Worm (Caenorhabditis elegans) whole organism, L3 larva: Measurements from ENCODE around the gene srxa-8.

ENCODE experiments used
- R02D3.7 ChIP-seq: fragments of 150-350 bp; optimal IDR thresholded peaks from 2 replicates; lab custom pipeline; 2014; ENCODE audit warnings: missing biosample characterization, missing genetic modification characterization
- ZK546.5 ChIP-seq: sonication (generic microtip); optimal IDR thresholded peaks from 2 replicates; lab custom pipeline; 2017; ENCODE audit warnings: missing biosample characterization, missing genetic modification characterization
- ama-1 ChIP-seq: fragments of 150-350 bp; optimal IDR thresholded peaks from 2 replicates; lab custom pipeline; 2018
- ceh-16 ChIP-seq: sonication (generic microtip); optimal IDR thresholded peaks from 2 replicates; lab custom pipeline; 2017; ENCODE audit warnings: missing biosample characterization, missing genetic modification characterization
- ceh-28 ChIP-seq: fragments of 150-350 bp; optimal IDR thresholded peaks from 2 replicates; lab custom pipeline; 2014; ENCODE audit warnings: missing biosample characterization, missing genetic modification reagents, missing genetic modification characterization
- ceh-82 ChIP-seq: fragments of 150-350 bp; optimal IDR thresholded peaks from 2 replicates; lab custom pipeline; 2014; ENCODE audit warnings: missing biosample characterization, missing genetic modification characterization
- ceh-9 ChIP-seq: sonication (generic microtip); optimal IDR thresholded peaks from 2 replicates; lab custom pipeline; 2018; ENCODE audit warnings: missing biosample characterization, missing genetic modification characterization
- daf-12 ChIP-seq: fragments of 150-350 bp; optimal IDR thresholded peaks from 2 replicates; lab custom pipeline; 2014; ENCODE audit warnings: missing biosample characterization, missing genetic modification reagents, missing genetic modification characterization
- egl-27 ChIP-seq: sonication (generic microtip); optimal IDR thresholded peaks from 4 replicates; lab custom pipeline; 2017; ENCODE audit warnings: missing biosample characterization, missing genetic modification reagents, missing genetic modification characterization
- elt-2 ChIP-seq: sonication (generic microtip); optimal IDR thresholded peaks from 2 replicates; lab custom pipeline; 2016; ENCODE audit warnings: missing genetic modification reagents, mild to moderate bottlenecking, missing genetic modification characterization, missing compliant biosample characterization
- elt-3 ChIP-seq, 3 experiments: fragments of 150-350 bp in 1 of 3; sonication (generic microtip) in 2 of 3; optimal IDR thresholded peaks; 2 replicates in 2 of 3; 4 replicates in 1 of 3; lab custom pipeline; 2014 to 2017; ENCODE audit warnings: missing biosample characterization in 3 of 3, missing genetic modification characterization in 3 of 3
- fkh-2 ChIP-seq: fragments of 150-350 bp; optimal IDR thresholded peaks from 2 replicates; lab custom pipeline; 2014; ENCODE audit warnings: missing biosample characterization, missing genetic modification reagents, missing genetic modification characterization
- hmg-11 ChIP-seq: sonication (generic microtip); optimal IDR thresholded peaks from 2 replicates; lab custom pipeline; 2016; ENCODE audit warnings: missing genetic modification characterization, missing compliant biosample characterization
- jun-1 ChIP-seq: fragments of 150-350 bp; optimal IDR thresholded peaks from 2 replicates; lab custom pipeline; 2014; ENCODE audit warnings: missing biosample characterization, missing genetic modification reagents, missing genetic modification characterization
- lin-15B ChIP-seq: fragments of 150-350 bp; optimal IDR thresholded peaks from 2 replicates; lab custom pipeline; 2014; ENCODE audit warnings: missing biosample characterization, missing genetic modification characterization
- lin-39 ChIP-seq: fragments of 150-350 bp; optimal IDR thresholded peaks from 2 replicates; lab custom pipeline; 2018; ENCODE audit warnings: missing biosample characterization, missing genetic modification reagents, missing genetic modification characterization
- lsy-12 ChIP-seq: sonication (generic microtip); optimal IDR thresholded peaks from 2 replicates; lab custom pipeline; 2016; ENCODE audit warnings: mild to moderate bottlenecking, missing genetic modification characterization, missing compliant biosample characterization
- mml-1 ChIP-seq: fragments of 150-350 bp; sonication (generic microtip); optimal IDR thresholded peaks from 3 replicates; lab custom pipeline; 2014; ENCODE audit warnings: missing biosample characterization, missing genetic modification characterization
- nfya-1 ChIP-seq: sonication (generic microtip); optimal IDR thresholded peaks from 2 replicates; lab custom pipeline; 2017; ENCODE audit warnings: missing genetic modification characterization, mild to moderate bottlenecking, missing compliant biosample characterization, antibody characterized with exemption, moderate library complexity; ENCODE audit not compliant: insufficient read depth
- nhr-237 ChIP-seq: fragments of 150-350 bp; optimal IDR thresholded peaks from 2 replicates; lab custom pipeline; 2014; ENCODE audit warnings: missing biosample characterization, missing genetic modification characterization
- nhr-25 ChIP-seq: sonication (generic microtip); optimal IDR thresholded peaks from 2 replicates; lab custom pipeline; 2017; ENCODE audit warnings: missing biosample characterization, missing genetic modification characterization
- nhr-43 ChIP-seq: sonication (generic microtip); optimal IDR thresholded peaks from 2 replicates; lab custom pipeline; 2016; ENCODE audit warnings: mild to moderate bottlenecking, missing genetic modification characterization, missing compliant biosample characterization; ENCODE audit not compliant: poor library complexity, severe bottlenecking
- nhr-67 ChIP-seq: fragments of 150-350 bp; optimal IDR thresholded peaks from 2 replicates; lab custom pipeline; 2014; ENCODE audit warnings: missing biosample characterization, missing genetic modification characterization
- nhr-76 ChIP-seq: fragments of 150-350 bp; sonication (generic microtip); optimal IDR thresholded peaks from 5 replicates; lab custom pipeline; 2014; ENCODE audit warnings: missing biosample characterization, missing genetic modification characterization
- nhr-77 ChIP-seq: fragments of 150-350 bp; optimal IDR thresholded peaks from 2 replicates; lab custom pipeline; 2014; ENCODE audit warnings: missing biosample characterization, missing genetic modification characterization
- sea-2 ChIP-seq: fragments of 150-350 bp; sonication (generic microtip); optimal IDR thresholded peaks from 4 replicates; lab custom pipeline; 2014; ENCODE audit warnings: missing biosample characterization, missing genetic modification reagents, missing genetic modification characterization
- skn-1 ChIP-seq: fragments of 150-350 bp; optimal IDR thresholded peaks from 2 replicates; lab custom pipeline; 2014; ENCODE audit warnings: missing biosample characterization, missing genetic modification characterization
- snpc-4 ChIP-seq: fragments of 150-350 bp; optimal IDR thresholded peaks from 2 replicates; lab custom pipeline; 2014; ENCODE audit warnings: missing biosample characterization, missing genetic modification characterization
- tbx-2 ChIP-seq: sonication (generic microtip); optimal IDR thresholded peaks from 2 replicates; lab custom pipeline; 2016; ENCODE audit warnings: mild to moderate bottlenecking, missing genetic modification characterization, missing compliant biosample characterization
- unc-39 ChIP-seq: sonication (generic microtip); optimal IDR thresholded peaks from 4 replicates; lab custom pipeline; 2017; ENCODE audit warnings: missing biosample characterization, missing genetic modification characterization
- zag-1 ChIP-seq: fragments of 150-350 bp; optimal IDR thresholded peaks from 2 replicates; lab custom pipeline; 2014; ENCODE audit warnings: missing biosample characterization, missing genetic modification characterization
- ztf-11 ChIP-seq: fragments of 150-350 bp; optimal IDR thresholded peaks from 2 replicates; lab custom pipeline; 2014; ENCODE audit warnings: missing biosample characterization, missing genetic modification characterization
- ztf-4 ChIP-seq: fragments of 150-350 bp; optimal IDR thresholded peaks from 2 replicates; lab custom pipeline; 2014; ENCODE audit warnings: missing biosample characterization, missing genetic modification characterization

Gene srxa-8

ce11 chrX:13303357-13303756, 5.3 kb downstream of the srxa-8 start, which contains the start of gene srd-42:
srd-42 (minus strand) TSS chrX:13303457.
- TF ChIP-seq R02D3.7 (tag; lab: Kevin White, UChicago) (no peak), mml-1 (tag; lab: Kevin White, UChicago) (no peak), ztf-11 (tag; lab: Kevin White, UChicago) (no peak), skn-1 (tag; lab: Kevin White, UChicago) (no peak), jun-1 (tag; lab: Kevin White, UChicago) (no peak), ceh-9 (tag; lab: Kevin White, UChicago) (no peak), lsy-12 (tag; lab: Kevin White, UChicago) (no peak), ztf-4 (no peak), elt-2 (tag; lab: Kevin White, UChicago) (no peak), unc-39 (tag; lab: Kevin White, UChicago) (no peak), lin-39 (tag; lab: Kevin White, UChicago) (no peak)

DNA sequence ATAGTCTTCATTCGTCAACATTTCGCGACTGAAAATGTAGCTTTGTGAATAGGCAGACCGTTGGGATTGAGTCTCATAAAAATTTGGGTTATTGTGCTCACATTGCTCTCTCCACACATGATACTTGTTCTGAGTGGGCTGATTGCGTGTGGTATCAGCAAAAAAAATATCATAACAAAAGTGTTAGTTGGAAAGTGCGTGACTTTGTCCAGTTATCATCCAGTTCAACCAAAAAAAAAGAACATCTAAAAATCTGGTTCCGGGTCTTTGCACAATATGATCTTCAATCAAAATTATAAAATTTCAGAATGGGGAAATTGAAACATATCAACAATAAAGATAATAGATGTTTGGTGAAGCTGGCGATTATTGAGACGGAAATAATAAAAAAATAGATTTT, 8.1 kb downstream of the srxa-8 start, which contains the start of gene srd-39:
srd-39 (minus strand) TSS at position 101 of the 400 bp plus-strand sequence.
- no peak for TF ChIP-seq ceh-9 (tag; lab: Kevin White, UChicago)
- TF ChIP-seq ceh-28 (tag; lab: Kevin White, UChicago) = no peak
- no peak for TF ChIP-seq tbx-2 (tag; lab: Kevin White, UChicago)
- TF ChIP-seq elt-2 (tag; lab: Kevin White, UChicago) = no peak
- no peak for TF ChIP-seq hmg-11 (tag; lab: Kevin White, UChicago)
- TF ChIP-seq zag-1 (tag; lab: Kevin White, UChicago) = no peak

- no peak for TF ChIP-seq nhr-25 (tag; lab: Kevin White, UChicago)
- no peak for TF ChIP-seq ztf-4
- no peak for TF ChIP-seq ceh-9 (tag; lab: Kevin White, UChicago)
Observed at ce11 chrX:13294669-13295068, 14.0 kb downstream of the srxa-8 start, which contains the start of gene srd-36. srd-36 (minus strand) TSS chrX:13294769.

ce11 chrX:13293023-13293422, 15.6 kb downstream of the srxa-8 start:
- TF ChIP-seq nhr-76 (no peak), fkh-2 (tag; lab: Kevin White, UChicago) (no peak), daf-12 (tag; lab: Kevin White, UChicago) (no peak), sea-2 (GFP tag; lab: Kevin White, UChicago) (no peak), ceh-82 (no peak), elt-3 (tag; optimal IDR thresholded peaks at IDR 0.05; lab: Kevin White, UChicago) (no peak), nhr-43 (no peak), ceh-16 (no peak), lin-15B (tag; lab: Kevin White, UChicago) (no peak), ama-1 (lab: Kevin White, UChicago) (no peak), nhr-25 (tag; lab: Kevin White, UChicago) (no peak)
- TF ChIP-seq, all 47 proteins: peak for 0

- TF ChIP-seq elt-3 (tag; optimal IDR thresholded peaks at IDR 0.05; lab: Kevin White, UChicago) = no peak
- TF ChIP-seq ztf-11 (tag; lab: Kevin White, UChicago) = no peak
- no peak for TF ChIP-seq unc-39 (tag; lab: Kevin White, UChicago)
- no peak for TF ChIP-seq nhr-77
- TF ChIP-seq skn-1 (tag; lab: Kevin White, UChicago) = no peak
- no peak for TF ChIP-seq snpc-4 (tag; lab: Kevin White, UChicago)
- TF ChIP-seq daf-12 (tag; lab: Kevin White, UChicago) = no peak
- TF ChIP-seq ceh-82 = no peak
- no peak for TF ChIP-seq nfya-1 (tag; lab: Kevin White, UChicago)
- no peak for TF ChIP-seq mml-1 (tag; lab: Kevin White, UChicago)
- TF ChIP-seq ceh-9 (tag; lab: Kevin White, UChicago) = no peak
- TF ChIP-seq nhr-43 = no peak
- TF ChIP-seq egl-27 = no peak
- TF ChIP-seq ZK546.5 (tag; lab: Kevin White, UChicago) = no peak
Observed at ce11 chrX:13291506-13291905, 17.1 kb downstream of the srxa-8 start, which contains the start of gene srd-38. srd-38 (plus strand) TSS chrX:13291806.

DNA sequence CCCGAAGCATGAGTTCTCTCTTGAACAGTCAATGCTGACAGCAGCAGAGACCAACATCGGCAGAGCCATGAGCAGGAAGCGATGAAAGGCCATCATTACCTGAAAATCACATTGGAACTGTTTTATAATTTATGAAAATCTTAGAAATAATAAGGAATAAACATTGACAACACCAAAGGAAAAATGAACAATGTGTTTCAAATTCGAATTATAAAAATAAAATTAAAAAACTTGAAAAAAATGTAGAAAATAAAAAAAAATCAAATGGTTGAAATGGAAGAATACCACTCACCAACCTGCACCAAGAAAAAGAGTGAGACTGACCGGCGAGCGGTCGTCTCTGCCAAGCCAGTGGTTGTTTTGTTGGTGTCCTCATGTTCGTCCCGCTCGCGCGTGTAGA, 18.1 kb downstream of the srxa-8 start, which contains the start of gene R04D3.3:
R04D3.3 (minus strand) TSS at position 101 of the 400 bp plus-strand sequence.
- TF ChIP-seq sea-2 (GFP tag; lab: Kevin White, UChicago) (no peak), nhr-76 (no peak), snpc-4 (tag; lab: Kevin White, UChicago) (no peak), nhr-67 (tag; lab: Kevin White, UChicago) (no peak), nhr-237 (no peak), egl-27 (no peak), nhr-77 (no peak)
- TF ChIP-seq, all 47 proteins: peak for 0
